Worm (Caenorhabditis elegans): ENCODE results near the gene F36H5.18.
"Not testable (repeated sequence)": the region's sequence is repeated elsewhere in the genome, so short reads cannot be mapped to it uniquely, and the experiment has no call there.

F36H5.18 gene

DNA sequence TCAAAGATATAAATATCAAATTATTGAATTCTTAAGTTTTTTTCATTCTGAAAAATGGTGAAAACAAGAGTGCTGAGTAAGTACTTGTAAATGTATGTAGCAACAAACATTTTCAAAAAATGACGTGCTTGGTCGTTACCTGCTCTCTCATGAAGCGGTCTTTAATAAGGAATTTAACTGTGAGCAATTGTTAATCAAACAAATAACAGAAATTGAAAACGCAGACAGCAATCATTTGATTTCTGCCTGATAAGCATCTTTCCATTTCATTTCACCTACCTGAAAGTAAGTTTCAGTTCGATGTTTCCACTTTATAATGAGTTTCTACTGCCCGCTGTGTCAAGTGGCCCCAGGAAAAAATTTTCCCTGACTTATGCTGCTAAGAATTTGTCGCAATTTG, 3.4 kb downstream of the F36H5.18 start, which contains the start of gene math-28:
Gene math-28, plus strand, starts transcription at position 301 of the 400 bp plus-strand sequence.
- TF ChIP-seq hmg-4 (GFP tag; optimal IDR thresholded peaks at IDR 0.05) = no peak
- TF ChIP-seq tbx-37 (GFP tag; conservative IDR thresholded peaks at IDR 0.05) = no peak
- no peak for TF ChIP-seq aly-1 (tag; optimal IDR thresholded peaks at IDR 0.05)

DNA sequence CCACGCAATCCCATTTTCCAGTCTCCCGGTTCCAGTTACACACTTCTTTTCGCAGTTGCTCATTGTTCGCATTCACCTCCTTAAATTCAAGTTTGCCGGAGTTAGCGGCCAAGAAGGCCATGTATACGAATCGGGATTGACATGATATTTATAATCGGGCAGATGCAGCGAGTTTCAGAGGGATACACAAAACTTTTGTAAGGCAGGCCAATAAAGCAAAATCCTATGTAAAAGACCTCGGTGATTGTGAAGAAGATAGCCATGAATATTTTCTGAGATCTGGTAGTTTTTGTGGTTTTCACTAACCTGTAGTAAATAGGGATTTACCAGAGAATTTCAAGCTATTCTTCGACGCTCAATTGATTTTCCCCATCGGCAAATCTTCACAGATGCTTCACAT, 7.0 kb downstream of the F36H5.18 start:
- no peak for TF ChIP-seq hnd-1 (tag; optimal IDR thresholded peaks at IDR 0.05)
- no peak for TF ChIP-seq aly-1 (tag; optimal IDR thresholded peaks at IDR 0.05)
- no peak for TF ChIP-seq hmbx-1 (tag; optimal IDR thresholded peaks at IDR 0.05)
- no peak for TF ChIP-seq scrt-1 (GFP tag; IDR thresholded peaks at IDR 0.05)
- TF ChIP-seq B0310.2 (tag; optimal IDR thresholded peaks at IDR 0.05) = no peak
- TF ChIP-seq ama-1 (optimal IDR thresholded peaks at IDR 0.05) = no peak
- TF ChIP-seq ceh-36 (tag; optimal IDR thresholded peaks at IDR 0.05) = no peak
- no peak for TF ChIP-seq F13C5.2 (tag; optimal IDR thresholded peaks at IDR 0.05)
- TF ChIP-seq tra-4 (tag; optimal IDR thresholded peaks at IDR 0.05) = no peak
- TF ChIP-seq pes-1 (GFP tag; IDR thresholded peaks at IDR 0.05) = no peak
- TF ChIP-seq flt-1 (GFP tag; IDR thresholded peaks at IDR 0.05) = no peak
- no peak for TF ChIP-seq ceh-13 (GFP tag; optimal IDR thresholded peaks at IDR 0.05)
- no peak for TF ChIP-seq hmg-4 (GFP tag; optimal IDR thresholded peaks at IDR 0.05)
- TF ChIP-seq tbx-37 (GFP tag; conservative IDR thresholded peaks at IDR 0.05) = no peak
- TF ChIP-seq ets-7 (tag; optimal IDR thresholded peaks at IDR 0.05) = no peak
- TF ChIP-seq tbx-11 (GFP tag; IDR thresholded peaks at IDR 0.05) = no peak
- TF ChIP-seq sea-1 (GFP tag; conservative IDR thresholded peaks at IDR 0.05) = no peak

DNA sequence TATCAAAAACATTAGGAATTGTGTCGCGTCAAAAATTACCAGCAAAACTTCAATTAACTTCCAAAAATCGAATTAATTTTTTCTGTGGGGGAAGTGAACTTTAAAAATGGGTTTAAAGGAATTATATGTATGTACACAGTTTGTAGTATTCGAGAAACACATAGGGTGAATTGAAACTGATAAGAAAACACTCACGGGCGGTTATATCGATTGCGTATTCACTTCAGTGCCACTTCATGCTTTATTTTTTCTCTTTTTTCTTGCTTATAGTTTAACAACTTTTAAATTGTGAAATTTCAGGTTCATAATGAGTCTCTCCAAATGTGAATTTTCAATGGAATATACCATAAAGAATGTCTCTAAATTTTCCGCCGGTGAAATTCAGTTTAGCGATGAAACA, 11.6 kb downstream of the F36H5.18 start, which contains the start of gene math-26:
Gene math-26, plus strand, starts transcription at position 301 of the 400 bp plus-strand sequence.
- not testable (repeated sequence) for TF ChIP-seq tra-4 (tag; optimal IDR thresholded peaks at IDR 0.05); pes-1 (GFP tag; IDR thresholded peaks at IDR 0.05); hnd-1 (tag; optimal IDR thresholded peaks at IDR 0.05)

DNA sequence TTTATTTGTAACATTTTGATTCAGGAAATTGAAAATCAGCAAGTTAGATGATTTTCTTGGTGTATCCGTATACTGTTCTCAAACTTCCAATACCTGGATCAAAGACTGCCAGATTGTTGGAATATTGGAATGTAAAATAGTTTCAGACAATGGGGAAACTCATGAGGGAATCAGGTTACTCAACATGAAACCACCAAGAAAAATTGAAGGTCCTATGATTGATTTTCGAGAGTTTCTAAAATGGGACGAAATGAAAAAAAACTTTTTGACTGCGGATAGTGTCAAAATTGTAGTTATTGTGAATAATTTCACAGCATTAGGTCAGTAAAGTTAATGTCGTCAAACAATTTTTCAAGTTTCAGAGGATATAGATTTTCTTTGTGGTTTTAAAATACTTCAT, 12.1 kb downstream of the F36H5.18 start, which contains the start of gene math-3:
Gene math-3, plus strand, starts transcription at position 301 of the 400 bp plus-strand sequence.
- no peak for TF ChIP-seq hmg-4 (GFP tag; optimal IDR thresholded peaks at IDR 0.05)
- TF ChIP-seq ceh-36 (tag; optimal IDR thresholded peaks at IDR 0.05) = no peak
- no peak for TF ChIP-seq hnd-1 (tag; optimal IDR thresholded peaks at IDR 0.05)
- no peak for TF ChIP-seq sea-1 (GFP tag; conservative IDR thresholded peaks at IDR 0.05)
- no peak for TF ChIP-seq F13C5.2 (tag; optimal IDR thresholded peaks at IDR 0.05)
- TF ChIP-seq aly-1 (tag; optimal IDR thresholded peaks at IDR 0.05) = no peak
- no peak for TF ChIP-seq pes-1 (GFP tag; IDR thresholded peaks at IDR 0.05)
- no peak for TF ChIP-seq ama-1 (optimal IDR thresholded peaks at IDR 0.05)
- TF ChIP-seq scrt-1 (GFP tag; IDR thresholded peaks at IDR 0.05) = no peak
- no peak for TF ChIP-seq flt-1 (GFP tag; IDR thresholded peaks at IDR 0.05)
- TF ChIP-seq B0310.2 (tag; optimal IDR thresholded peaks at IDR 0.05) = no peak
- no peak for TF ChIP-seq tbx-11 (GFP tag; IDR thresholded peaks at IDR 0.05)
- TF ChIP-seq hmbx-1 (tag; optimal IDR thresholded peaks at IDR 0.05) = no peak
- no peak for TF ChIP-seq ceh-13 (GFP tag; optimal IDR thresholded peaks at IDR 0.05)
- no peak for TF ChIP-seq tbx-37 (GFP tag; conservative IDR thresholded peaks at IDR 0.05)
- TF ChIP-seq ets-7 (tag; optimal IDR thresholded peaks at IDR 0.05) = no peak

DNA sequence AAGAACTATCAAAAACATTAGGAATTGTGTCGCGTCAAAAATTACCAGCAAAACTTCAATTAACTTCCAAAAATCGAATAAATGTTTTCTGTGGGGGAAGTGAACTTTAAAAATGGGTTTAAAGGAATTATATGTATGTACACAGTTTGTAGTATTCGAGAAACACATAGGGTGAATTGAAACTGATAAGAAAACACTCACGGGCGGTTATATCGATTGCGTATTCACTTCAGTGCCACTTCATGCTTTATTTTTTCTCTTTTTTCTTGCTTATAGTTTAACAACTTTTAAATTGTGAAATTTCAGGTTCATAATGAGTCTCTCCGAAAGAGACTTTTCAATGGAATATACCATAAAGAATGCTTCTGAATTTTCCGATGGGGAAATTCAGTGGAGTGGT, 15.5 kb downstream of the F36H5.18 start, which contains the start of gene F36H5.14:
Gene F36H5.14, plus strand, starts transcription at position 301 of the 400 bp plus-strand sequence.
- not testable (repeated sequence) for TF ChIP-seq hnd-1 (tag; optimal IDR thresholded peaks at IDR 0.05); B0310.2 (tag; optimal IDR thresholded peaks at IDR 0.05); flt-1 (GFP tag; IDR thresholded peaks at IDR 0.05)

DNA sequence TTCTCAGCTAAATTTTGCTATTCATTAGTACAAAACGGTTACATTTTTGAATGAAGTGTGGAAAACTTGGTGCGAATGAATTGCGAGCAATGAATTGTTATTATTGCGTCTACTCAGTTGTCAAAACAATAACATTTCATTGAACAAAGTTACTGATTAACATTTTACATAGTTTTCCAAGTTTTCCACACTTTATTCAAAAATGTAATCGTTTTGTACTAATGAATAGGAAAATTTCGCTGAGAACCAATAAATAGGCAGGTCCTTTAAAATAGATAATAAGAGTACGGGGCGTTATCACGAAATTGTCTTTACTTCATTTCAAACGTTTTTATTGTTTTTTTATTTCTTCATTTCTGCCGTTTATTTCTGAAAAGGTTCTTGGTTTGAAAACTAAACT, 22.8 kb downstream of the F36H5.18 start, which contains the start of gene math-4:
Gene math-4, minus strand, starts transcription at position 101 of the 400 bp plus-strand sequence.
- TF ChIP-seq hmbx-1 (tag; optimal IDR thresholded peaks at IDR 0.05) (no peak), flt-1 (GFP tag; IDR thresholded peaks at IDR 0.05) (no peak), sea-1 (GFP tag; conservative IDR thresholded peaks at IDR 0.05) (no peak), tra-4 (tag; optimal IDR thresholded peaks at IDR 0.05) (no peak), ceh-13 (GFP tag; optimal IDR thresholded peaks at IDR 0.05) (no peak), tbx-11 (GFP tag; IDR thresholded peaks at IDR 0.05) (no peak), aly-1 (tag; optimal IDR thresholded peaks at IDR 0.05) (no peak), ama-1 (optimal IDR thresholded peaks at IDR 0.05) (no peak), hnd-1 (tag; optimal IDR thresholded peaks at IDR 0.05) (no peak), scrt-1 (GFP tag; IDR thresholded peaks at IDR 0.05) (no peak), ets-7 (tag; optimal IDR thresholded peaks at IDR 0.05) (no peak), F13C5.2 (tag; optimal IDR thresholded peaks at IDR 0.05) (no peak), ceh-36 (tag; optimal IDR thresholded peaks at IDR 0.05) (no peak)

DNA sequence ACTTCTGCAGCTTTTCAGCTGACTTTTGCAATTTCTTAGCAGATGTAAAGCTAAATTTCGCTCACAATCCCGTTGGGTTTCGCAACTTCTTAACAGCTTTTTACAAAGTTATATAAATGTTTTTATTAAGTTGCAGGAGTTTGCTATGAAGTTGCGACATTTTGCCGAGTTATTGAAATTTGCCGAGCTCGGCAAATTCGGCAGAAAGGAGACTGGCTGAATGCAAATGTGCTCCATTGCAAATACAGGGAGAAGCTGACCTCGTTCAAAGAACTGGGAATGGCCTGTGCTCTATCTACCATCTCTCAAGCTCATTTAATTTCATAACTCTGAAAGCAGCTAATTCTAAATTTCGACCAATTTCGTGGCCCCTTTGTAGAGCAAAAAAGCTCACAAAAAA, 25.1 kb downstream of the F36H5.18 start, which contains the start of gene C08F1.11:
Gene C08F1.11, minus strand, starts transcription at position 101 of the 400 bp plus-strand sequence.
- TF ChIP-seq hmbx-1 (tag; optimal IDR thresholded peaks at IDR 0.05) (no peak), ama-1 (optimal IDR thresholded peaks at IDR 0.05) (no peak), hmg-4 (GFP tag; optimal IDR thresholded peaks at IDR 0.05) (no peak), scrt-1 (GFP tag; IDR thresholded peaks at IDR 0.05) (no peak), B0310.2 (tag; optimal IDR thresholded peaks at IDR 0.05) (no peak), aly-1 (tag; optimal IDR thresholded peaks at IDR 0.05) (no peak), ceh-13 (GFP tag; optimal IDR thresholded peaks at IDR 0.05) (no peak), ets-7 (tag; optimal IDR thresholded peaks at IDR 0.05) (no peak), hnd-1 (tag; optimal IDR thresholded peaks at IDR 0.05) (no peak), flt-1 (GFP tag; IDR thresholded peaks at IDR 0.05) (no peak), F13C5.2 (tag; optimal IDR thresholded peaks at IDR 0.05) (no peak), ceh-36 (tag; optimal IDR thresholded peaks at IDR 0.05) (no peak), tra-4 (tag; optimal IDR thresholded peaks at IDR 0.05) (no peak), tbx-37 (GFP tag; conservative IDR thresholded peaks at IDR 0.05) (no peak)

DNA sequence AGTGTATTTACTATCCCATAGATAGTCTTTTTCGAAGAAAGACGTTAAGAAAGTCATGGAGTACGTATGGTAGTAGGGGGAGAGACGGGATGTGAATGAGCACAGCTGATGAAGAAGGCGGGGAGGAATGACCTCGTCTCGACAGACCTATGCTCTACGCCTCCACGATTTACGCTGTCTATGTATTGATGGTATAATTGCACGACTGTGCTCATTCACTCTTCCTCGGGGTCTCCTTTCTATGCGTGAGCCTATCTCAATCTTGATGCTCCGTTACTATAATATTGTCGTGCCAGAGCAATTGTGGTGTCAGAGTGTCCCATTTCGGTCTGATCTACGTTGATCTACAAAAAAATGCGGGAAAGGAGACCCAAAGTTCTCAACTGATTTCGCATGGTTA, 26.5 kb downstream of the F36H5.18 start, which contains the start of gene C08F1.10:
Gene C08F1.10, minus strand, starts transcription at position 101 of the 400 bp plus-strand sequence.
- no peak for TF ChIP-seq hnd-1 (tag; optimal IDR thresholded peaks at IDR 0.05)
- TF ChIP-seq ama-1 (optimal IDR thresholded peaks at IDR 0.05) = no peak
- no peak for TF ChIP-seq ets-7 (tag; optimal IDR thresholded peaks at IDR 0.05)
- TF ChIP-seq aly-1 (tag; optimal IDR thresholded peaks at IDR 0.05) = no peak
- TF ChIP-seq scrt-1 (GFP tag; IDR thresholded peaks at IDR 0.05) = no peak
- TF ChIP-seq hmg-4 (GFP tag; optimal IDR thresholded peaks at IDR 0.05) = no peak
- no peak for TF ChIP-seq hmbx-1 (tag; optimal IDR thresholded peaks at IDR 0.05)
- TF ChIP-seq pes-1 (GFP tag; IDR thresholded peaks at IDR 0.05) = no peak
- no peak for TF ChIP-seq tra-4 (tag; optimal IDR thresholded peaks at IDR 0.05)
- TF ChIP-seq tbx-11 (GFP tag; IDR thresholded peaks at IDR 0.05) = no peak
